Worm (Caenorhabditis elegans) whole organism, L4 larva: ENCODE data around the gene Y48A6B.14.

ENCODE experiments used
- F26F4.8 ChIP-seq: fragments of 200-800 bp; sonication (Bioruptor generic); conservative IDR thresholded peaks from 2 replicates; pipeline ENCODE4 v1.3.6; 2022; ENCODE audit warnings: missing genetic modification characterization, missing compliant biosample characterization
- F44E2.7 ChIP-seq: fragments of 200-800 bp; sonication (Bioruptor generic); IDR thresholded peaks from 2 replicates; pipeline ENCODE4 v2.1.2; 2022; ENCODE audit warnings: missing genetic modification characterization, missing compliant biosample characterization
- R02D3.7 ChIP-seq: fragments of 150-350 bp; sonication (generic microtip); optimal IDR thresholded peaks from 3 replicates; lab custom pipeline; 2014; ENCODE audit warnings: missing biosample characterization, missing genetic modification characterization
- Y48G9A.11 ChIP-seq: fragments of 200-800 bp; sonication (Bioruptor generic); IDR thresholded peaks from 2 replicates; pipeline ENCODE4 v1.3.6; 2022; ENCODE audit warnings: missing genetic modification reagents, missing genetic modification characterization, missing compliant biosample characterization
- Y75B8A.6 ChIP-seq: fragments of 200-800 bp; sonication (Bioruptor generic); IDR thresholded peaks from 2 replicates; pipeline ENCODE4 v1.3.6; 2022; ENCODE audit warnings: missing genetic modification reagents, missing genetic modification characterization, missing compliant biosample characterization
- aha-1 ChIP-seq: fragments of 150-350 bp; peaks from one replicate; lab custom pipeline; 2014; ENCODE audit warnings: missing biosample characterization, missing genetic modification characterization
- aly-2 ChIP-seq: sonication (generic microtip); optimal IDR thresholded peaks from 2 replicates; lab custom pipeline; 2018; ENCODE audit warnings: missing biosample characterization, missing genetic modification characterization
- ceh-28 ChIP-seq: fragments of 150-350 bp; optimal IDR thresholded peaks from 2 replicates; lab custom pipeline; 2014; ENCODE audit warnings: missing biosample characterization, missing genetic modification reagents, missing genetic modification characterization
- ceh-32 ChIP-seq: sonication (generic microtip); optimal IDR thresholded peaks from 2 replicates; lab custom pipeline; 2016; ENCODE audit warnings: mild to moderate bottlenecking, missing genetic modification characterization, missing compliant biosample characterization; ENCODE audit not compliant: poor library complexity
- cey-2 ChIP-seq: sonication (generic microtip); optimal IDR thresholded peaks from 3 replicates; lab custom pipeline; 2017; ENCODE audit warnings: missing genetic modification characterization, mild to moderate bottlenecking, missing compliant biosample characterization, antibody characterized with exemption, borderline replicate concordance; ENCODE audit not compliant: insufficient read depth
- daf-16 ChIP-seq, 3 experiments: sonication (generic microtip); optimal IDR thresholded peaks; 2 replicates each; lab custom pipeline; 2016 to 2017; ENCODE audit warnings: missing genetic modification characterization in 3 of 3, missing genetic modification reagents in 3 of 3, mild to moderate bottlenecking in 2 of 3, missing compliant biosample characterization in 2 of 3, missing biosample characterization in 1 of 3, moderate library complexity in 1 of 3
- daf-19 ChIP-seq: fragments of 200-800 bp; sonication (Bioruptor generic); conservative IDR thresholded peaks from 2 replicates; pipeline ENCODE4 v1.3.6; 2022; ENCODE audit warnings: missing genetic modification characterization, missing compliant biosample characterization
- daf-8 ChIP-seq: fragments of 200-800 bp; sonication (Bioruptor generic); IDR thresholded peaks from 2 replicates; pipeline ENCODE4 v1.3.6; 2022; ENCODE audit warnings: missing genetic modification characterization, missing compliant biosample characterization
- dmd-6 ChIP-seq: fragments of 200-800 bp; sonication (Bioruptor generic); IDR thresholded peaks from 2 replicates; pipeline ENCODE4 v1.3.6; 2022; ENCODE audit warnings: missing genetic modification reagents, missing genetic modification characterization, missing compliant biosample characterization
- duxl-1 ChIP-seq: sonication (generic microtip); optimal IDR thresholded peaks from 2 replicates; lab custom pipeline; 2016; ENCODE audit warnings: mild to moderate bottlenecking, missing genetic modification characterization, moderate library complexity, missing compliant biosample characterization; ENCODE audit not compliant: poor library complexity
- dve-1 ChIP-seq: sonication (generic microtip); optimal IDR thresholded peaks from 2 replicates; lab custom pipeline; 2017; ENCODE audit warnings: antibody characterized with exemption, mild to moderate bottlenecking, missing genetic modification characterization, missing compliant biosample characterization; ENCODE audit not compliant: insufficient read depth
- fkh-10 ChIP-seq: fragments of 150-350 bp; optimal IDR thresholded peaks from 2 replicates; lab custom pipeline; 2014; ENCODE audit warnings: missing biosample characterization, missing genetic modification reagents, missing genetic modification characterization
- fos-1 ChIP-seq: fragments of 150-350 bp; optimal IDR thresholded peaks from 2 replicates; lab custom pipeline; 2014; ENCODE audit warnings: missing biosample characterization, missing genetic modification characterization
- hlh-11 ChIP-seq: fragments of 200-800 bp; sonication (Bioruptor generic); optimal IDR thresholded peaks from 2 replicates; lab custom pipeline; 2018; ENCODE audit warnings: mild to moderate bottlenecking, missing genetic modification characterization, missing compliant biosample characterization
- hmg-1.1 ChIP-seq: fragments of 200-800 bp; sonication (Bioruptor generic); IDR thresholded peaks from 2 replicates; pipeline ENCODE4 v1.3.6; 2022; ENCODE audit warnings: missing genetic modification reagents, missing genetic modification characterization, missing compliant biosample characterization
- jun-1 ChIP-seq: fragments of 150-350 bp; optimal IDR thresholded peaks from 2 replicates; lab custom pipeline; 2014; ENCODE audit warnings: missing biosample characterization, missing genetic modification reagents, missing genetic modification characterization
- lim-7 ChIP-seq: fragments of 200-800 bp; sonication (Bioruptor generic); IDR thresholded peaks from 2 replicates; pipeline ENCODE4 v1.3.6; 2022; ENCODE audit warnings: missing genetic modification characterization, missing compliant biosample characterization
- lin-13 ChIP-seq: fragments of 150-350 bp; optimal IDR thresholded peaks from 2 replicates; lab custom pipeline; 2014; ENCODE audit warnings: missing biosample characterization, missing genetic modification reagents, missing genetic modification characterization
- lin-29 ChIP-seq: fragments of 200-800 bp; sonication (Bioruptor generic); IDR thresholded peaks from 2 replicates; pipeline ENCODE4 v1.3.6; 2022; ENCODE audit warnings: missing genetic modification reagents, missing genetic modification characterization, missing compliant biosample characterization
- lin-38 ChIP-seq: fragments of 200-800 bp; sonication (Bioruptor generic); IDR thresholded peaks from 2 replicates; pipeline ENCODE4 v1.3.6; 2022; ENCODE audit warnings: missing genetic modification reagents, missing genetic modification characterization, missing compliant biosample characterization
- lir-3 ChIP-seq: sonication (generic microtip); optimal IDR thresholded peaks from 2 replicates; lab custom pipeline; 2016; ENCODE audit warnings: mild to moderate bottlenecking, missing genetic modification characterization, missing compliant biosample characterization
- lsy-2 ChIP-seq, 2 experiments: fragments of 150-350 bp in 1 of 2; sonication (generic microtip) in 1 of 2; optimal IDR thresholded peaks; 2 replicates each; lab custom pipeline; 2014 to 2017; ENCODE audit warnings: missing biosample characterization in 2 of 2, missing genetic modification characterization in 2 of 2
- mdt-29 ChIP-seq: fragments of 200-800 bp; sonication (Bioruptor generic); IDR thresholded peaks from 2 replicates; pipeline ENCODE4 v1.3.6; 2022; ENCODE audit warnings: missing genetic modification reagents, missing genetic modification characterization, missing compliant biosample characterization
- mes-2 ChIP-seq: sonication (generic microtip); optimal IDR thresholded peaks from 2 replicates; lab custom pipeline; 2016; ENCODE audit warnings: missing genotype, mild to moderate bottlenecking, missing genetic modification characterization, missing compliant biosample characterization; ENCODE audit not compliant: poor library complexity, severe bottlenecking
- nhr-11 ChIP-seq: fragments of 150-350 bp; optimal IDR thresholded peaks from 2 replicates; lab custom pipeline; 2014; ENCODE audit warnings: missing biosample characterization, missing genetic modification characterization
- nhr-111 ChIP-seq: fragments of 200-800 bp; sonication (Bioruptor generic); optimal IDR thresholded peaks from 2 replicates; lab custom pipeline; 2018; ENCODE audit warnings: mild to moderate bottlenecking, missing genetic modification characterization, missing compliant biosample characterization
- nhr-28 ChIP-seq: fragments of 150-350 bp; optimal IDR thresholded peaks from 2 replicates; lab custom pipeline; 2014; ENCODE audit warnings: missing biosample characterization, missing genetic modification characterization
- nhr-42 ChIP-seq: fragments of 200-800 bp; sonication (Bioruptor generic); IDR thresholded peaks from 2 replicates; pipeline ENCODE4 v1.3.6; 2022; ENCODE audit warnings: missing genetic modification characterization, missing compliant biosample characterization
- nhr-48 ChIP-seq: sonication (generic microtip); optimal IDR thresholded peaks from 2 replicates; lab custom pipeline; 2016; ENCODE audit warnings: mild to moderate bottlenecking, missing genetic modification characterization, missing compliant biosample characterization
- nhr-6 ChIP-seq: fragments of 150-350 bp; optimal IDR thresholded peaks from 2 replicates; lab custom pipeline; 2014; ENCODE audit warnings: missing biosample characterization, missing genetic modification characterization
- nhr-76 ChIP-seq: fragments of 150-350 bp; optimal IDR thresholded peaks from 2 replicates; lab custom pipeline; 2014; ENCODE audit warnings: missing biosample characterization, missing genetic modification characterization
- nhr-77 ChIP-seq: fragments of 150-350 bp; optimal IDR thresholded peaks from 2 replicates; lab custom pipeline; 2014; ENCODE audit warnings: missing biosample characterization, missing genetic modification characterization
- skn-1 ChIP-seq: fragments of 150-350 bp; optimal IDR thresholded peaks from 2 replicates; lab custom pipeline; 2014; ENCODE audit warnings: missing biosample characterization, missing genetic modification characterization
- snpc-1.2 ChIP-seq: fragments of 200-800 bp; sonication (Bioruptor generic); IDR thresholded peaks from 2 replicates; pipeline ENCODE4 v1.3.6; 2022; ENCODE audit warnings: missing genetic modification reagents, missing genetic modification characterization, missing compliant biosample characterization
- spr-1 ChIP-seq: sonication (generic microtip); optimal IDR thresholded peaks from 2 replicates; lab custom pipeline; 2016; ENCODE audit warnings: mild to moderate bottlenecking, missing genetic modification characterization, missing compliant biosample characterization
- tag-97 ChIP-seq: fragments of 200-800 bp; sonication (Bioruptor generic); IDR thresholded peaks from 2 replicates; pipeline ENCODE4 v1.3.6; 2022; ENCODE audit warnings: missing genetic modification characterization, missing compliant biosample characterization
- tra-1 ChIP-seq: fragments of 200-800 bp; sonication (Bioruptor generic); IDR thresholded peaks from 2 replicates; pipeline ENCODE4 v1.3.6; 2022; ENCODE audit warnings: missing genetic modification reagents, missing genetic modification characterization, missing compliant biosample characterization
- unc-39 ChIP-seq: sonication (generic microtip); optimal IDR thresholded peaks from 2 replicates; lab custom pipeline; 2017; ENCODE audit warnings: missing biosample characterization, missing genetic modification characterization
- unc-62 ChIP-seq, 3 experiments: fragments of 150-350 bp in 1 of 3; sonication (generic microtip); optimal IDR thresholded peaks in 2 of 3; peaks in 1 of 3; 1 replicate in 1 of 3; 2 replicates in 2 of 3; lab custom pipeline; 2014 to 2017; ENCODE audit warnings: missing biosample characterization in 3 of 3, missing genetic modification characterization in 3 of 3, missing genetic modification reagents in 3 of 3, missing genotype in 1 of 3
- zag-1 ChIP-seq: fragments of 150-350 bp; optimal IDR thresholded peaks from 2 replicates; lab custom pipeline; 2014; ENCODE audit warnings: missing biosample characterization, missing genetic modification characterization
- zfp-2 ChIP-seq: sonication (generic microtip); optimal IDR thresholded peaks from 2 replicates; lab custom pipeline; 2016; ENCODE audit warnings: mild to moderate bottlenecking, missing genetic modification characterization, missing compliant biosample characterization
- zip-11 ChIP-seq: fragments of 200-800 bp; sonication (Bioruptor generic); IDR thresholded peaks from 2 replicates; pipeline ENCODE4 v1.3.6; 2022; ENCODE audit warnings: missing genetic modification characterization, missing compliant biosample characterization
- zip-2 ChIP-seq: fragments of 150-350 bp; optimal IDR thresholded peaks from 2 replicates; lab custom pipeline; 2014; ENCODE audit warnings: missing biosample characterization, missing genetic modification characterization

Y48A6B.14 gene

ce11 chrIII:11054532-11055265, 23.3 kb downstream of the Y48A6B.14 start (continued):
- no peak for TF ChIP-seq nhr-6 (tag; lab: Kevin White, UChicago)
- TF ChIP-seq daf-19 = no peak

ce11 chrIII:11059775-11060174, 28.4 kb downstream of the Y48A6B.14 start:
- TF ChIP-seq zip-11 (GFP tag; lab: Robert Waterston, UW) (no peak), unc-39 (tag; lab: Kevin White, UChicago) (no peak), mdt-29 (GFP tag; lab: Robert Waterston, UW) (no peak), fos-1 (tag; lab: Kevin White, UChicago) (no peak), dve-1 (peak; percentile 82), fkh-10 (GFP tag; lab: Kevin White, UChicago) (no peak), hlh-11 (peak; percentile 61), aha-1 (tag; lab: Kevin White, UChicago) (peak; percentile 26), nhr-48 (peak; percentile 30), cey-2 (tag; lab: Kevin White, UChicago) (no peak), zag-1 (tag; lab: Kevin White, UChicago) (no peak), nhr-6 (tag; lab: Kevin White, UChicago) (peak; percentile 47), lin-13 (GFP tag; lab: Kevin White, UChicago) (no peak), mes-2 (tag; lab: Kevin White, UChicago) (no peak), lsy-2 (tag; optimal IDR thresholded peaks at IDR 0.05; lab: Kevin White, UChicago) (peak in 1 of 2 experiments; percentile 33), duxl-1 (tag; lab: Kevin White, UChicago) (no peak), ceh-32 (no peak), Y48G9A.11 (GFP tag; lab: Robert Waterston, UW) (no peak), jun-1 (tag; lab: Kevin White, UChicago) (no peak), nhr-77 (tag; lab: Kevin White, UChicago) (peak; percentile 58), ceh-28 (tag; lab: Kevin White, UChicago) (no peak), Y75B8A.6 (GFP tag; lab: Robert Waterston, UW) (no peak), lim-7 (GFP tag; lab: Robert Waterston, UW) (no peak), R02D3.7 (tag; lab: Kevin White, UChicago) (no peak), spr-1 (no peak), tag-97 (no peak), F44E2.7 (GFP tag; lab: Robert Waterston, UW) (no peak), lin-38 (GFP tag; lab: Robert Waterston, UW) (no peak), zfp-2 (no peak), skn-1 (tag; lab: Kevin White, UChicago) (no peak), hmg-1.1 (GFP tag; lab: Robert Waterston, UW) (no peak), nhr-76 (tag; lab: Kevin White, UChicago) (no peak), nhr-28 (tag; lab: Kevin White, UChicago) (peak; percentile 76), daf-8 (no peak), dmd-6 (GFP tag; lab: Robert Waterston, UW) (peak; percentile 51), snpc-1.2 (GFP tag; lab: Robert Waterston, UW) (no peak), lir-3 (tag; lab: Kevin White, UChicago) (no peak), tra-1 (peak; percentile 50; the same call in 1 of the 2 replicates), nhr-42 (GFP tag; lab: Robert Waterston, UW) (no peak), aly-2 (no peak), nhr-11 (tag; lab: Kevin White, UChicago) (no peak), lin-29 (GFP tag; lab: Robert Waterston, UW) (no peak), daf-16 (GFP tag; optimal IDR thresholded peaks at IDR 0.05; lab: Kevin White, UChicago) (no peak), daf-16 (tag; optimal IDR thresholded peaks at IDR 0.05; lab: Kevin White, UChicago) (peak; percentile 72), zip-2 (no peak), nhr-111 (GFP tag; lab: Kevin White, UChicago) (no peak), F26F4.8 (no peak), unc-62 (GFP tag; optimal IDR thresholded peaks at IDR 0.05 in 1 of 2; lab: Kevin White, UChicago) (no peak), unc-62 (tag; optimal IDR thresholded peaks at IDR 0.05; lab: Kevin White, UChicago) (no peak)
